Worm (Caenorhabditis elegans): ENCODE results near the gene C14C11.1.

C14C11.1 gene

DNA sequence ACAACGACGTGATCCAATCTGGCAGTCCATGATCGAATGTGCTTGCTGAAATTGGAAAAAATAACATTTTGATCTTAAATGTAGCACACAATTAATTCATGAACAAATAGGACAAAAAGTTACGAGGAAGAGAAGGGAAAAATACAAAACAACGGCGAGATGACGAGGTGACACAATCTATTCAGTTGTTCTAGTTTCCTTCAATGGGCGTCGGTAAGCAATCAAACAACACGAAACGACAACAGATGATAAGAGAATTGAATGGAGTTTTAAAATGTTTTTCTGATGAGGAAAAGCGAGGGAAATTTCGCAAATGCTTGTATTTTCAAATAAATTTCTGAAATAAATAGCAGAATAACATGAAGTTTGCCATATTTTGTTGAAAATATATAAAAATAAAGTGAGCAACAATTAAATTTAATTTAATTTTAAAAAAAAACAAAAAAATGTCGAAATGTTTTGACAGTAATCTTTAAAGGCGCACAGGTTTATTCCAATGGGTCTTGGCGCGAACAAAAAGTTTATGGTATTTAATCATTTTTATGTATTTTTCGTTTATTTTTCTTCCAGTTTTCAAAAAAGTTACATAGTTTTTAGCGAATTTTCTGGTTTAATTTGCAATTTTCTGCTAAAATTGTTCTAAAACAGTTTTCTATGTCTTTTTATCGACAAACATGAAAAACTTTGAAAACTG is 2.8 kb downstream of the C14C11.1 start, which contains the start of gene C14C11.7:
Gene C14C11.7 (minus strand): TSS at position 51 of the 694 bp plus-strand sequence.
- TF ChIP-seq dao-5 (tag; optimal IDR thresholded peaks at IDR 0.05): no peak
- no peak for TF ChIP-seq him-1 (tag; optimal IDR thresholded peaks at IDR 0.05)
- TF ChIP-seq W03F9.2 (tag; optimal IDR thresholded peaks at IDR 0.05): no peak

DNA sequence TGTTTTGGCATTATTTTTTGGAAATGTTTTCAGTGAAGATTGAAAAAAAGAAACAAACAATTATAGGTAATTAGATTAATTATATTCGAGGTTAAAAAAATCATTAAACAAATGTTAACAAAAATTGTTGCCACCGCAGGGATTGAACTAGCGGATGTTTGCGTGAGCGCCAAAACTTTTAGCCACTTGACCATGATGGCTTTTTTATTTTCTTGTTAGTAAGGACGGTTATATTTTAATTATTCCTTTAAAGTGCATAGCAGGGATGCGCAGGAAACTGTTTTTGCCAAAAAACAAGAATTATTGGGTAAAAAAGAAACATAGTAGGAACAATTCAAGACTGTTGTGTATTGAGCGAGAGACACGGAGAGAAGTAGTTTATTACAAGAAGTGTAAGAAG is 3.9 kb downstream of the C14C11.1 start:
- TF ChIP-seq him-1 (tag; optimal IDR thresholded peaks at IDR 0.05) (no peak), dao-5 (tag; optimal IDR thresholded peaks at IDR 0.05) (no peak), W03F9.2 (tag; optimal IDR thresholded peaks at IDR 0.05) (peak; percentile 18)

DNA sequence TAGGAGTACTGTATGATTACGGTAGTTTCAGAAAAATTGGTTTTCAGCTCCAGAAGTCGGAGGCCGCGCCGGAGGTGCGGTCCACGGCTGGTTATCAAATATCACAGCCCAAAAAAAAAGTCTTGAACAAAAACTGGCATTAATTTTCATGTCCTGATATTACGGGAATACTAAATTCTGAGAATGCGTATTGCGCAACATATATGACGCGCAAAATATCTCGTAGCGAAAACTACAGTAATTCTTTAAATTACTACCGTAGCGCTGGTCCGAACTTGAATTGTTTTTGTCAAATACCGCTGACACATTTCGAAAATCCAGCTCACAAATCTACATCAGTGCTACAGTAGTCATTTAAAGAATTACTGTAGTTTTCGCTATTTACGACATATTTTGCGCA is 5.6 kb downstream of the C14C11.1 start:
- TF ChIP-seq him-1 (tag; optimal IDR thresholded peaks at IDR 0.05): no peak
- no peak for TF ChIP-seq W03F9.2 (tag; optimal IDR thresholded peaks at IDR 0.05)
- no peak for TF ChIP-seq dao-5 (tag; optimal IDR thresholded peaks at IDR 0.05)

DNA sequence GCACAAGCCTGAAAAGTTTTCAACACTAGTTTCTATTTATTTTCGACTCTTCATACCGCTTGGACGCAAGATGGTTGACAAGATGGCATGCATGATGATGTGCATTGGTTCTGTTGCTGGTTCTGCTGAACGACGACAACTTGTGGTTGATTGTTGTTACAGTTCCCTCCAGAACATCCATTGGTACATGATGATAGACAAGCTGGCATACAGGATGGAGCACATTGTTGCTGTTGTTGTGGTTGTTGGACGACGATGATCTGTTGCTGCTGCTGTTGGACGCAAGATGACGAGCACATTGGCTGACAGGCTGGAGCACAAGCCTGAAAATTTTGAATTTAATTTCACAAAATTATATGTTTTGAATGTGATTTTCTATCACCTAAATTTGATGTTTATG is 8.9 kb downstream of the C14C11.1 start:
- TF ChIP-seq dao-5 (tag; optimal IDR thresholded peaks at IDR 0.05): no peak
- no peak for TF ChIP-seq him-1 (tag; optimal IDR thresholded peaks at IDR 0.05)
- no peak for TF ChIP-seq W03F9.2 (tag; optimal IDR thresholded peaks at IDR 0.05)

DNA sequence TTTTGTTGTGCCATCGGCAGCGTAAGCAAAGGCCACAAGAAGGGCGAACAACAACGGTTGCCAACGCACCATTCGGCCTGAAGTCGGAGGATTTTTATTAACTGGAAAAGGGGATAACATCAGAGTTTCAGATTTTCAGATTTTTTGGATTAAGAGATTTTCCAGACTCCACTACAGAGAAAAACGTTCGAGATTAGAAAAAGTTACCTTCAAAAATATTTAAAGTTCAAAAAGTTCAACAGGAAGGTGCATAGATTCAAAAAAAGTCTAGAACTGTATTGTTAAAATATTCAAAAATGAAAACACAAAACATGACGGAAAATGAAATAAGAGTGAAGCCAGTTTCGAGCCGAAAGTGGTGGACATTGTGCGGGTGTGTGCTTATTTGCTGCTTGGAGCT is 12.6 kb downstream of the C14C11.1 start, which contains the start of gene pqn-13:
Gene pqn-13 (minus strand): TSS at position 101 of the 400 bp plus-strand sequence.
- TF ChIP-seq W03F9.2 (tag; optimal IDR thresholded peaks at IDR 0.05): no peak
- no peak for TF ChIP-seq dao-5 (tag; optimal IDR thresholded peaks at IDR 0.05)
- no peak for TF ChIP-seq him-1 (tag; optimal IDR thresholded peaks at IDR 0.05)

DNA sequence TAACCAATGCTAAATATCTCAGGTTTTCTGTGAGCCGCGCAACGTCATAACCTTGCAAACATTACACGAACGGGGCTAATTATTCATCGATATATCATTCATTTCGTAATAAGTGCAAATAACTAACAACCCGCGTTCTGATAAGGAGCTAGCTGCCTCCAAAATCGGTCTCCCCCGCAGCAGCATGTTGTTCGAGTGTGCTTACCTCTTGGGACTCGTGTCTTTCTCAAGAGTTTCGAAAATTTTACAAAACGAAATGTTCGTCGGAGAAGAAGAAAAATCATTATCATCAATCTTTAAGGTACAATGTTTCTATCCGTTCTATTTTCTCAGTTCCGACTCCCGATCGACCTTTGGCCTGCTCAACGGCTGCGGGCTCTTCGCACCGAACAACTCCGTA is 14.5 kb downstream of the C14C11.1 start:
- no peak for TF ChIP-seq dao-5 (tag; optimal IDR thresholded peaks at IDR 0.05)
- TF ChIP-seq W03F9.2 (tag; optimal IDR thresholded peaks at IDR 0.05): no peak
- TF ChIP-seq him-1 (tag; optimal IDR thresholded peaks at IDR 0.05): no peak

DNA sequence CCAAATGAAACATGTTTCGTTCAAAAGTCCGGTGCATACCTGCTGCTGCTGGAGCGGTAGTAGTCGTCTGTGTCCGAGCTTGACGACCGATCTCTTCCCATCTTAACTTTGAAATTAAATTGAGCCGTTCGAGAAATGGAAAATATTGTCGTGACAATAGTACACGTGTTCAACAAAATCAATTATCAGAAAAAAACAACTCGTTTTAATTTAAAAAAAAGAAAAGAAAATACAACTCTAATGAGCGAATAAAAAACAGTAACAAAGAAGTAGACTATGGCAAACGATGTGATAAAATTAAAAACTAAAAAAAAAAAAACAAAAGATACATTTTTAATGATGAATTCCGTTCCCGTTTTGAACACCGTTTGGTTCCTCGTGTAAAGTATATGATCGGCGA is 19.1 kb downstream of the C14C11.1 start, which contains the start of gene prp-39:
Gene prp-39 (minus strand): TSS at position 101 of the 400 bp plus-strand sequence.
- TF ChIP-seq dao-5 (tag; optimal IDR thresholded peaks at IDR 0.05): no peak
- TF ChIP-seq W03F9.2 (tag; optimal IDR thresholded peaks at IDR 0.05): no peak

DNA sequence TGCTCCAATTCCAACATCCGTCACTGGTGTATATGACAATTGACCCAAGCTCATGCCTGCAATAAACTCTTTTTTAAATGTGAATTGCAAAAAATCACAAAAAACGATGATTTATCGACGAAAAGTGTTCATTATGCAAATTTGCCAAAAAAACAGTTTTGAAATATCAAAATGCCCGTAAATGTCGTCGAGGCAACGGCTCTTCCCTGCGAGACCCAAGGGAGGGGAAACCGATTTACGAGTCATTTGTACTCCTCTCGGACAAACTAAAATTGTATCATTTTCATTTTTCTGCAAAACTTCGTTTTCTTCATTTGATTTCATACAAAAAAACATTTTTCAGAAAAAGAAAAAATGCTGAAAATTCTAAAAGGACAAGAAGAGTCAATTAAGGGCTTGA is 21.1 kb downstream of the C14C11.1 start, which contains the start of the genes hmgs-1 and F25B4.4:
Gene hmgs-1 (minus strand): TSS at position 56 of the 400 bp plus-strand sequence.
Gene F25B4.4 (plus strand): TSS at position 340 of the 400 bp plus-strand sequence.
- TF ChIP-seq dao-5 (tag; optimal IDR thresholded peaks at IDR 0.05) (no peak), W03F9.2 (tag; optimal IDR thresholded peaks at IDR 0.05) (peak; percentile 85), him-1 (tag; optimal IDR thresholded peaks at IDR 0.05) (peak; percentile 19)

DNA sequence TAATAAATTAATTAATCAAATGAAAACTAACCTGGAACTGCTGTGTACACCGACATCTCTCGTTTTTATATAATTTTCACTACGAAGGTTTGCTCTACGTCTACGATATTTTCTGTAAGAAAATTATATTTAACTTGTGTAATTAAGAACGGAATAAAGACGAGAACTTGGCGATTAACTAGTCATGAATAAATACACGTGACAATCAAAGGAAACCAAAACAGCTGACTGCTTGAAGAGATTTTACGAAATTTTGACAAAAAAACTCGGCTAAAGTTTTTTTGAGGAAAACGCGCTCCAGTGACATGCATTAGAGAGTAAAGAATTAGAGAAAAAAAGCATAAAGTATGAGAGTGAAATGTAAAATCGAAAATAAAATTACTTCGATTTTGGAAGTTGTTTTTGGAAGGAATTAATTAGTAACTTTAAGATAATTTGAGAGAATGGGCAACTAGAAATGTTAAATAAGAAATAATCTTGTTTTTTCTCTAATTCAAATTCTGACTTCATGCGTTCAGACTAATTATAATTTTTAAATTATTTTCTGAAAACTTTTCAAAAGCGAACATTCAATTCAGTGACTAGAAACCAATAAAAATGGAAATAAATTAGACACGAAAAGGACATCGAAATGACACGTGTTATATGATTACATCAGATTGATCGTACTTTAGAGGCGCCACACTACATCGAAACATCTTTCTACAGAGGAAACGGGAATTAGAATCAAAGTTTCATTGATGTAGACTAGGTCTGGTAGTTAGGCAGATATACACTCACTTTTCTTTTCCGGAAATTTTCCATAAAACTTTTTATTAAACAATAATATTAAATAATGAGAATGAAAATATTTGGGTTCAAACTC is 23.9 kb downstream of the C14C11.1 start, which contains the start of gene F25B4.7:
Gene F25B4.7 (minus strand): TSS at position 112 of the 865 bp plus-strand sequence.
- TF ChIP-seq him-1 (tag; optimal IDR thresholded peaks at IDR 0.05): no peak
- no peak for TF ChIP-seq dao-5 (tag; optimal IDR thresholded peaks at IDR 0.05)
- TF ChIP-seq W03F9.2 (tag; optimal IDR thresholded peaks at IDR 0.05): no peak

DNA sequence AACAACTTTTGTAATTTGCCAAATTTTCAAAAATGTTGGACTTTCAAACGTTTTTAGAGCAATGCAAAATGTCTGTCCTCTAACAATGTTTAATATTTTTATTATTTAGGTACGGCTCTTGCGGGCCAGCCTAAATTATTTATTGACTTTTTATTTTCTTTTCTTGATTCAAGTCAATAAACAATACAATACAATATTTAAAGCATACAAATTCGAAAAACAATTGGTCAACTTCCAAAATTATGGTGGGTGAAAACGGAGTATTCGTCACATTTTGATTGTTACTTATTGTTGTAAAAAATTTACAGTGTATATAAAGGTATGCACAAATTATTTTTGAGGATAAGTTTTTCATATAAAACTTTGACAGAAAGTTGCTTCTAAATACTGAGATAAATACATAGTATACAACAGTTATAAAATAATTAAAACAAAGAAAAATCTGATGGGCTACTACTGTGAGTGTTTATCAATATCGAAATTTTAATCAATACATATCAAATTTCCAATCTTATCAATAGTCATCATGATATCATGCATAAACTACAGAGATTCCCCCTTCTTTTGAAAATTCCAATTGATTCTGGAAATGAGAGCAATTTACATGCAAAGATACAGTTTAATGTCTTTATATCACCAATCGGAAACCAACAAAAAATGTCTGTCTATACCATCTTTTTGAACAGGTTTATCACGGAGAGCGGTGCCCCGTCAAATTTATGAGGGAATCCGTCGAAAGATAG is 28.4 kb downstream of the C14C11.1 start, which contains the start of gene F25B4.8:
Gene F25B4.8 (minus strand): TSS at position 51 of the 743 bp plus-strand sequence.
- TF ChIP-seq him-1 (tag; optimal IDR thresholded peaks at IDR 0.05) (no peak), W03F9.2 (tag; optimal IDR thresholded peaks at IDR 0.05) (no peak), dao-5 (tag; optimal IDR thresholded peaks at IDR 0.05) (no peak)

DNA sequence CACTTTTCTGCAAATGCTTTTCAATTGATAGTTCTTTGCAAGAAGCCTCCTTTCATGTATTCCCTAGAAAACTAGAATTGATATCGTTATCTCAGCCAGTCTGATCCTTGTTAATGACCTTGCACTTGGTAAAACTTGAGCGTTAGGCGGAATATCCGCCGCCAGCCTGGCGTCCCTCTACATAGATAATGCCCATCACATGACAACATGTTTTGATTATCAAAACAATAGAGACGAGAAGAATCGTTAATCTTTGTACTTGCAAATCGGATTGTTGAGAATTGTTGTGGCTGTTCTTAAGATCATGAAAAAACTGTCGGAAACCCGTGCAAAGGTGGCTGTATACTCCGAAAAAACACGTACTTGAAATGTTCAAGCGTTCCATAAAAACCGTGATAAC is 30.2 kb downstream of the C14C11.1 start:
- no peak for TF ChIP-seq him-1 (tag; optimal IDR thresholded peaks at IDR 0.05)
- no peak for TF ChIP-seq dao-5 (tag; optimal IDR thresholded peaks at IDR 0.05)
- TF ChIP-seq W03F9.2 (tag; optimal IDR thresholded peaks at IDR 0.05): no peak

DNA sequence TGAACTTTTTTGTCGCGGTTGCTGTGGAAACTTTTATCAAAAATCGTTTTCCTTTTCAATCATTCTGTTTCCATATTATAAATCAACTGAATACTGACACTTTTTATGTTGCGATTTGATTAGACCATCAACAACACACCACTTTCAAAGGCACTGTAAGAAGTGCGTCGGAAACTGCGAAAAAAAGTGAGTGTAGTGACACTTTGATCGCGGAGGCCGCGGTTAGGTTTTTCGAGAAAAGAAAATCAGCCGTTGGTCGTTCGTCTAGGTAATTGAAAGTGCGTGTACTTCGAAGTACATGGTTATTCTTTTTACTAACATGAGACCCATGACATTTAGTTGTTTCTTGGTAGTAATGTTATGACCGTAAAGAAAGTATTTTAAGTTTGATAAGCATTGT is 32.2 kb downstream of the C14C11.1 start:
- TF ChIP-seq W03F9.2 (tag; optimal IDR thresholded peaks at IDR 0.05): no peak
- no peak for TF ChIP-seq him-1 (tag; optimal IDR thresholded peaks at IDR 0.05)

DNA sequence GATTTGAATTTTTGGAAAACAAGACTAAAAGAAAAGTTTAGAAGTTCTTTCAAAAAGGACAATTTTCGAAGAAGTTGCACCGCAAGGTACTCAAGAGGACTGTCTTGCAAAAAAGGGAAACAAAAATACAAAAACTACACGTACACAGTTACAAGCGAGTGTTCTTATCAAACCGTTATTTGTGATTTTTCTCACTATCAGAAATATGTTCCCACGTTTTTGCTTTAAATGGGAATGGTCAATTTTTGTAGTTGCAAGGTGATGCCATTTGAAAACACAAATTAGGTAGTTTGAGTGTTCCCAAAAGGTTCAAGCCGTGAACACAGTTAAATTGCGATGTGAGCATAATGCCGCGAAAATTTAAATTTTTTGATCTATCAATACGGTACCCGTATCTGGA is 32.8 kb downstream of the C14C11.1 start:
- TF ChIP-seq him-1 (tag; optimal IDR thresholded peaks at IDR 0.05) (no peak), dao-5 (tag; optimal IDR thresholded peaks at IDR 0.05) (no peak), W03F9.2 (tag; optimal IDR thresholded peaks at IDR 0.05) (no peak)
